Worm (Caenorhabditis elegans) whole organism, L1 larva: ENCODE results near the gene ncr-2.

Experiments used
- ceh-82 ChIP-seq, 3 experiments: fragments of 150-350 bp in 1 of 3; sonication (generic microtip) in 2 of 3; optimal IDR thresholded peaks; 2 replicates each; lab custom pipeline; 2014 to 2017; ENCODE audit warnings: missing biosample characterization in 3 of 3, missing genetic modification characterization in 3 of 3
- hpl-2 ChIP-seq: fragments of 150-350 bp; optimal IDR thresholded peaks from 2 replicates; lab custom pipeline; 2014; ENCODE audit warnings: missing biosample characterization, missing genetic modification reagents, missing genetic modification characterization
- lir-3 ChIP-seq: sonication (generic microtip); optimal IDR thresholded peaks from 2 replicates; lab custom pipeline; 2016; ENCODE audit warnings: mild to moderate bottlenecking, missing genetic modification characterization, moderate library complexity, missing compliant biosample characterization; ENCODE audit not compliant: poor library complexity
- mef-2 ChIP-seq: fragments of 150-350 bp; optimal IDR thresholded peaks from 2 replicates; lab custom pipeline; 2014; ENCODE audit warnings: missing biosample characterization, missing genetic modification characterization
- snu-23 ChIP-seq: sonication (generic microtip); optimal IDR thresholded peaks from 2 replicates; lab custom pipeline; 2016; ENCODE audit warnings: missing genetic modification characterization, missing compliant biosample characterization
- sox-4 ChIP-seq: sonication (generic microtip); optimal IDR thresholded peaks from 2 replicates; lab custom pipeline; 2016; ENCODE audit warnings: missing genetic modification characterization, missing compliant biosample characterization
- unc-62 ChIP-seq: fragments of 150-350 bp; optimal IDR thresholded peaks from 2 replicates; lab custom pipeline; 2014; ENCODE audit warnings: missing biosample characterization, missing genetic modification reagents, missing genetic modification characterization

DNA sequence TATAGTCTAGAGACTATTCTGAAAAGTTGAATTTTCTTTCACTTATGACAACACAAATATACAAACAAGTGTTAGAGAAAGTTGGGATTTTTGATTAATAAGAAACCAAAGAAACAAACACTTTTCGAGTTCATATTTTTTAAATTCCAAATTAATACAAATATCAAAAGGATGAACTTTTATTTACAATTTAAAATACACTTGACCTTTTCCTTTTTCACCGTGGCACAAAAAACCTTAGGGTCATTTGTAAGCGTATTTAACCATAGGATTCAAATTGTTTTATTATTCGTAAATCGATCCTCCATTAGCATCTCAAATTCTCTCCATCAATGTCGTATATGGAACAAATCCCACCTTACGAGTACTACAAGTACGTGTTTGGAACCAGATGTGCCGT is 22.3 kb upstream of the ncr-2 start, which contains the start of gene C02F5.5:
- no peak for TF ChIP-seq sox-4
- no peak for TF ChIP-seq ceh-82 (tag; optimal IDR thresholded peaks at IDR 0.05; lab: Kevin White, UChicago)
- TF ChIP-seq lir-3 (tag; lab: Kevin White, UChicago): no peak
- TF ChIP-seq unc-62: no peak
- TF ChIP-seq snu-23 (GFP tag; lab: Kevin White, UChicago): no peak
- TF ChIP-seq mef-2 (tag; lab: Kevin White, UChicago): no peak
- TF ChIP-seq hpl-2 (GFP tag; lab: Kevin White, UChicago): no peak
